Worm (Caenorhabditis elegans): ENCODE results near the gene C31C9.9.

ce11 chrII:13614516-13614915 is 40.3 kb upstream of the C31C9.9 start:
- TF ChIP-seq ama-1 (optimal IDR thresholded peaks at IDR 0.05) (no peak), hmbx-1 (tag; optimal IDR thresholded peaks at IDR 0.05) (no peak), B0310.2 (tag; optimal IDR thresholded peaks at IDR 0.05) (no peak), scrt-1 (GFP tag; IDR thresholded peaks at IDR 0.05) (no peak), sea-1 (GFP tag; conservative IDR thresholded peaks at IDR 0.05) (no peak), aly-1 (tag; optimal IDR thresholded peaks at IDR 0.05) (no peak), ceh-13 (GFP tag; optimal IDR thresholded peaks at IDR 0.05) (no peak), ets-7 (tag; optimal IDR thresholded peaks at IDR 0.05) (no peak), F13C5.2 (tag; optimal IDR thresholded peaks at IDR 0.05) (no peak), tbx-37 (GFP tag; conservative IDR thresholded peaks at IDR 0.05) (no peak), pes-1 (GFP tag; IDR thresholded peaks at IDR 0.05) (no peak)
